Fruit fly (Drosophila melanogaster): ENCODE measurements around the gene Sfp23F.

Sfp23F gene

dm6 chr2L:3372483-3372929, 15.0 kb downstream of the Sfp23F start:
- TF ChIP-seq pdm3 (GFP tag; optimal IDR thresholded peaks at IDR 0.05) (peak; percentile 12), CG6163 (GFP tag; IDR thresholded peaks at IDR 0.05) (peak; percentile 64; the same call in 2 of the 3 replicates), CG15336 (GFP tag; IDR thresholded peaks at IDR 0.05) (peak; percentile 60), CG6792 (GFP tag; optimal IDR thresholded peaks at IDR 0.05) (peak; percentile 5), eg (GFP tag; IDR thresholded peaks at IDR 0.05) (peak; percentile 69), CG16779 (tag; optimal IDR thresholded peaks at IDR 0.05) (no peak), CG34406 (GFP tag; optimal IDR thresholded peaks at IDR 0.05) (no peak), CG10631 (GFP tag; optimal IDR thresholded peaks at IDR 0.05) (peak; percentile 36), Hr39 (GFP tag; optimal IDR thresholded peaks at IDR 0.05) (peak; percentile 18), cyc (GFP tag; optimal IDR thresholded peaks at IDR 0.05) (peak; percentile 15), Eip78C (GFP tag) (peak; percentile 73), CG32006 (GFP tag; optimal IDR thresholded peaks at IDR 0.05) (peak; percentile 50), achi (GFP tag; optimal IDR thresholded peaks at IDR 0.05) (peak; percentile 13), Eip75B (GFP tag; optimal IDR thresholded peaks at IDR 0.05) (peak; percentile 25), Sox102F (GFP tag; optimal IDR thresholded peaks at IDR 0.05) (peak; percentile 1), OdsH (GFP tag; optimal IDR thresholded peaks at IDR 0.05) (peak; percentile 39), CG6808 (GFP tag; optimal IDR thresholded peaks at IDR 0.05) (peak; percentile 17), net (GFP tag; optimal IDR thresholded peaks at IDR 0.05) (peak; percentile 24), Sox15 (GFP tag; optimal IDR thresholded peaks at IDR 0.05) (no peak), ss (GFP tag; optimal IDR thresholded peaks at IDR 0.05) (no peak), CG10669 (GFP tag; optimal IDR thresholded peaks at IDR 0.05) (no peak), Smox (GFP tag; optimal IDR thresholded peaks at IDR 0.05) (no peak), spab (GFP tag; optimal IDR thresholded peaks at IDR 0.05) (no peak), fd85E (GFP tag; optimal IDR thresholded peaks at IDR 0.05) (no peak), Ets21C (GFP tag; optimal IDR thresholded peaks at IDR 0.05) (no peak), topi (GFP tag; optimal IDR thresholded peaks at IDR 0.05) (peak; percentile 16), CG31627 (GFP tag; optimal IDR thresholded peaks at IDR 0.05) (peak; percentile 40), acj6 (GFP tag; optimal IDR thresholded peaks at IDR 0.05) (peak; percentile 11), Hr4 (GFP tag; optimal IDR thresholded peaks at IDR 0.05) (peak; percentile 46), esn (GFP tag; optimal IDR thresholded peaks at IDR 0.05) (peak; percentile 61), Gug (GFP tag; IDR thresholded peaks at IDR 0.05) (peak; percentile 26; the same call in 1 of the 2 replicates), CG3919 (GFP tag; optimal IDR thresholded peaks at IDR 0.05) (peak; percentile 21), Ets96B (tag; optimal IDR thresholded peaks at IDR 0.05) (peak; percentile 31), CG4318 (GFP tag; optimal IDR thresholded peaks at IDR 0.05) (peak; percentile 17), svp (GFP tag) (peak; percentile 71), CG6276 (GFP tag; optimal IDR thresholded peaks at IDR 0.05) (peak; percentile 41)

- TF ChIP-seq Eip75B (GFP tag; optimal IDR thresholded peaks at IDR 0.05): no peak
- TF ChIP-seq Eip93F (GFP tag; optimal IDR thresholded peaks at IDR 0.05): peak; percentile 36
- TF ChIP-seq dac (GFP tag; optimal IDR thresholded peaks at IDR 0.05): no peak
- TF ChIP-seq CG1621 (tag; optimal IDR thresholded peaks at IDR 0.05): no peak
- TF ChIP-seq CG4318 (GFP tag; optimal IDR thresholded peaks at IDR 0.05): no peak
- TF ChIP-seq vri (GFP tag; optimal IDR thresholded peaks at IDR 0.05): peak; percentile 91
- TF ChIP-seq CG6276 (GFP tag; optimal IDR thresholded peaks at IDR 0.05): no peak
- TF ChIP-seq CG6808 (GFP tag; optimal IDR thresholded peaks at IDR 0.05): no peak
- TF ChIP-seq net (GFP tag; optimal IDR thresholded peaks at IDR 0.05): no peak
- TF ChIP-seq Hr38 (GFP tag; optimal IDR thresholded peaks at IDR 0.05): no peak
- TF ChIP-seq CG6792 (GFP tag; optimal IDR thresholded peaks at IDR 0.05): no peak
- no peak for TF ChIP-seq Blimp-1 (GFP tag; optimal IDR thresholded peaks at IDR 0.05)
- no peak for TF ChIP-seq OdsH (GFP tag; optimal IDR thresholded peaks at IDR 0.05)
- no peak for TF ChIP-seq CG3919 (GFP tag; optimal IDR thresholded peaks at IDR 0.05)
- TF ChIP-seq CG3032 (tag; optimal IDR thresholded peaks at IDR 0.05): no peak
- no peak for TF ChIP-seq CG31627 (GFP tag; optimal IDR thresholded peaks at IDR 0.05)
- no peak for TF ChIP-seq CG10669 (GFP tag; optimal IDR thresholded peaks at IDR 0.05)
- no peak for TF ChIP-seq salr (GFP tag; optimal IDR thresholded peaks at IDR 0.05)
- no peak for TF ChIP-seq Sox102F (GFP tag; optimal IDR thresholded peaks at IDR 0.05)
- TF ChIP-seq CG32006 (GFP tag; optimal IDR thresholded peaks at IDR 0.05): peak; percentile 24
- TF ChIP-seq cyc (GFP tag; optimal IDR thresholded peaks at IDR 0.05): no peak
- TF ChIP-seq svp (GFP tag): peak; percentile 65
- no peak for TF ChIP-seq spab (GFP tag; optimal IDR thresholded peaks at IDR 0.05)
- no peak for TF ChIP-seq achi (GFP tag; optimal IDR thresholded peaks at IDR 0.05)
These were observed 15.7 kb downstream of the Sfp23F start for dm6 chr2L:3371776-3372383.

Measured in whole organism, prepupa.